Worm (Caenorhabditis elegans): ENCODE results near the gene F53C3.8.

Gene F53C3.8

DNA sequence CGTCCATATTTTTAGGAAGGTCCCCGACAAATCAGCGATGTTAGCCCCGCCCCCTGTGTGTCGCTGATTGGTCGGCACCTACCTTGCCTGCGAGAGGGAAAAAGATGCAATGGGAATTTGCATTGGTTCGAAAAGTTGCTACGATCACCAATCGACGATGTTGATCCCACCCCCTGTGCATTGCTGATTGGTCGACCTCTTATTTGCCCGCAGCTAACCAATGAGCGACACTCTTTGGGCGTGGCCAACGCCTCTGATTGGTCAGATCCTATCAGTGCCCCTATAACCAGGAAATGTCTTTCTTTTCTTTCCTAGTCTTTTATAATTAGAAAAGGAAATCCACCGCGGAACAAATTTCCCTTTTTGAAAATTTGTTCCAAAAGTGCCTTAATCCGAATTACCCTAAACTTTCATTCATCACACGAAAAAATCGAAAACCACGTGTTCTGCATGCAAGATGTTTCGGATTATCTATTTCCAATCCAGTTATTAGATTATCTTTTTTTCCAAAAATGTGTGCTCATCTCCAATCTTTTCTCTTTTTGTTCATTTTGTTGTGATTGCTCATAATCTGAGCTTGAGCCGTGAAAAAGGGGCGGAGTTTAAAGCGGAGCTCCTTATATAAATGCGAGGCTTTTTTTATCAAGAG is 26.9 kb downstream of the F53C3.8 start:
- TF ChIP-seq nhr-237 (tag; optimal IDR thresholded peaks at IDR 0.05): no peak
- TF ChIP-seq unc-62 (GFP tag; optimal IDR thresholded peaks at IDR 0.05 in 1 of 2): peak in 1 of 2 experiments; percentile 6
- TF ChIP-seq unc-62 (tag; optimal IDR thresholded peaks at IDR 0.05): no peak
- TF ChIP-seq aha-1 (tag): peak; percentile 66
- TF ChIP-seq set-16 (GFP tag; IDR thresholded peaks at IDR 0.05): no peak
- TF ChIP-seq T26A8.4 (GFP tag; IDR thresholded peaks at IDR 0.05): no peak
- no peak for TF ChIP-seq zip-11 (GFP tag; IDR thresholded peaks at IDR 0.05)
- TF ChIP-seq mxl-2 (GFP tag; conservative IDR thresholded peaks at IDR 0.05): no peak
- 0 out of 2 replicates have a peak, but pooled peaks have one; percentile 7 for TF ChIP-seq tra-1 (GFP tag; IDR thresholded peaks at IDR 0.05)

DNA sequence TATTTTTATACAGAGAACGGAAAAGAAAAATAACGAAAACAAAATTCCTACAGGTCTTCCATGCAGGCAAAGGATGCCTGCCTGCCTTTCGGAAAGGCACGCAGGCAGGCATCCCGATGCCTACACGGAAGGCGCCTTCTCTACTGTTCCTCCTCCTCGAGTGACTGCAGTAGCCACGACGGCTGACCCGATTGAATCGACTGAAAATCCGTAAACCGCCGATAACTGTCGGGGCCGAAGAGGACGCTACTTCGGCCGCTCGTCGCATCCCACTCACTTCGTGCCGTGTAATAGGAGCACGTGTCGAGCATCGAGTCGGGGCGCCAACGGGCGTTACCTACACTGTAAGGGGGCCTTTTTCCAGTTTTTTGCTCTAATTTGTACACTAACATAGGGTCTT is 29.4 kb downstream of the F53C3.8 start:
- TF ChIP-seq nhr-76 (tag; optimal IDR thresholded peaks at IDR 0.05): no peak
- peak; percentile 61; the same call in 1 of the 2 replicates for TF ChIP-seq set-16 (GFP tag; IDR thresholded peaks at IDR 0.05)
- TF ChIP-seq unc-39 (tag; optimal IDR thresholded peaks at IDR 0.05): no peak
- TF ChIP-seq saeg-2 (GFP tag; IDR thresholded peaks at IDR 0.05): no peak

DNA sequence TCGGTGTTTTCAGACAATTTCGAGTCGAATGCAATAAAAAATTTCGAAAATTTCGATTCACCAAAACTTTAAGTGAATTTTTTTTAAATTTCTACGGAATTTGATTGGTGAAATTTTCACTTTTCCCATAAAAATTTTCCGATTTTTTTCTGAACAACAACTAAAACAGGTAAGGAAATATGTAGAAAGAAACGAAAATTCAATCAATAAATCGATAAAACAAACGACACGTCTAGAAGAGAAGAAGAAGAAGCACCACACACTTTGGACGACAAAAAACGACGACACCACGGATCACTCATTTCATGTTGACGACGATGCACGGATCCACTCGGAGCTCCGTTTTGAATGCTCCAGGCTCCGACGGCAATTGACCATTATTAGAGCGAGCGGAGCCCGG is 31.5 kb downstream of the F53C3.8 start:
- TF ChIP-seq daf-16 (GFP tag; optimal IDR thresholded peaks at IDR 0.05) (no peak), daf-16 (tag; optimal IDR thresholded peaks at IDR 0.05) (no peak), ceh-28 (tag; optimal IDR thresholded peaks at IDR 0.05) (peak; percentile 80)

DNA sequence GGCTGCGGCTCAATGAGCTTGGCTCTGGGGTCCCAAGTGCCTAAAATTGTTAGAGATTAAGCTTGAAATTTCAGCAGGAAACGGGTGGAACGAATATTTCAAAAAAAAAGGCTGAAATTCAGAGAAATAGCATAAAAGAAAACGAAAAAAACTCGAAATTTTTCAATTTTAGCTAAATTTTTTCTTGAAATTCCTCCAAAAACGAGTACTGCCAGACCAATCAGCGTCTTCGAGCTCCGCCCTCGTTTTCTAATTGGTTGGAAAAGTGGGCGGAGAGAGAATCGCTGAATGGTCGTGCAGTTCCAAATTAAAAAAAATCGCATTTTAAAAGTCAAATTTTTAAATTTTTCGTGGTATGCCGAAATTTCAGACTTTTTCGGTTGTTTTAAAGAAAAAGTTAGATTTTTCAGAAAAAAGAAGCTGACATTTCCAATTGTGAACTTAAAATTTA is 36.7 kb downstream of the F53C3.8 start, which contains the start of gene plpp-1.1:
TSS of gene plpp-1.1 (minus strand) at position 51 of the 451 bp plus-strand sequence.
- TF ChIP-seq aha-1 (tag): peak; percentile 12
- no peak for TF ChIP-seq mxl-2 (GFP tag; conservative IDR thresholded peaks at IDR 0.05)
- TF ChIP-seq madf-9 (GFP tag; conservative IDR thresholded peaks at IDR 0.05): no peak

DNA sequence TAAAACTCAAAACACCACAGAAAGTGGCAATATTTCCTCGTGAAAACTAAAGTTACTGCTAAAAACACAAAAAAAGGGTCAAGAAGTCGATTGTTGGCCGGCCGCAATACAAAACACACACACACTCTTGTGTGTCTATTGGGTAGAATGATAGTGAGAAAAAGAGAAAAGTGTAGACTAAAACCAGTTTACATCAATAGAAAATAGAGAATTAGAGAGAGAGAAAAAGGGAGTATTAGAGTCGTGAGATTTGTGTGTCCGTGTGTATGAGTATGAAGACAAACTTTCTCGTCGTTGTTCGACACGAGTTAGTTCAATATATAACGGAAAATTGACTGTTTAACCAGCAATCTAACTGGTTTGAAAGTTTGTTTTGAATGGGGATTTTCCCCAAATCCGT is 38.2 kb downstream of the F53C3.8 start:
- peak; percentile 39 for TF ChIP-seq mep-1 (tag; optimal IDR thresholded peaks at IDR 0.05)
- peak; percentile 17 for TF ChIP-seq nhr-6 (tag; optimal IDR thresholded peaks at IDR 0.05)
- peak in 1 of 2 experiments; percentile 94 for TF ChIP-seq unc-62 (GFP tag; optimal IDR thresholded peaks at IDR 0.05 in 1 of 2)
- no peak for TF ChIP-seq unc-62 (tag; optimal IDR thresholded peaks at IDR 0.05)
- TF ChIP-seq dmd-6 (GFP tag; IDR thresholded peaks at IDR 0.05): peak; percentile 10; the same call in 1 of the 2 replicates
- TF ChIP-seq ceh-28 (tag; optimal IDR thresholded peaks at IDR 0.05): no peak
- TF ChIP-seq hlh-30 (tag; optimal IDR thresholded peaks at IDR 0.05; ENCODE audit: insufficient read depth): peak; percentile 38
- no peak for TF ChIP-seq zag-1 (tag; optimal IDR thresholded peaks at IDR 0.05)
- no peak for TF ChIP-seq lin-13 (GFP tag; optimal IDR thresholded peaks at IDR 0.05)
- TF ChIP-seq Y5F2A.4 (GFP tag; optimal IDR thresholded peaks at IDR 0.05): no peak
- TF ChIP-seq hlh-11 (tag; optimal IDR thresholded peaks at IDR 0.05): peak; percentile 23
- no peak for TF ChIP-seq rbr-2 (tag; optimal IDR thresholded peaks at IDR 0.05)
- no peak for TF ChIP-seq daf-16 (GFP tag; optimal IDR thresholded peaks at IDR 0.05)
- TF ChIP-seq daf-16 (tag; optimal IDR thresholded peaks at IDR 0.05): peak; percentile 25
- peak; percentile 11 for TF ChIP-seq nhr-11 (tag; optimal IDR thresholded peaks at IDR 0.05)
- peak; percentile 3 for TF ChIP-seq mes-2 (tag; optimal IDR thresholded peaks at IDR 0.05; ENCODE audit: poor library complexity, severe bottlenecking)
- TF ChIP-seq nhr-28 (tag; optimal IDR thresholded peaks at IDR 0.05): peak; percentile 98
- TF ChIP-seq dve-1 (tag; optimal IDR thresholded peaks at IDR 0.05; ENCODE audit: insufficient read depth): peak; percentile 25
- no peak for TF ChIP-seq R02D3.7 (tag; optimal IDR thresholded peaks at IDR 0.05)
- peak; percentile 2 for TF ChIP-seq nhr-77 (tag; optimal IDR thresholded peaks at IDR 0.05)
- TF ChIP-seq zfp-2 (tag; optimal IDR thresholded peaks at IDR 0.05): no peak
- peak in 1 of 2 experiments; percentile 32 for TF ChIP-seq lsy-2 (tag; optimal IDR thresholded peaks at IDR 0.05)

Measured in whole organism, L4 larva.